Worm (Caenorhabditis elegans) whole organism, mixed stage, embryonic: ENCODE data around the gene sre-40.

Experiments
- M03D4.4 ChIP-seq: sonication (generic microtip); optimal IDR thresholded peaks from 2 replicates; lab custom pipeline; 2017; ENCODE audit warnings: mild to moderate bottlenecking, missing genetic modification characterization, missing compliant biosample characterization
- bed-3 ChIP-seq: fragments of 200-800 bp; sonication (Bioruptor generic); optimal IDR thresholded peaks from 3 replicates; lab custom pipeline; 2018; ENCODE audit warnings: mild to moderate bottlenecking, missing genetic modification characterization, moderate library complexity, missing compliant biosample characterization
- ceh-39 ChIP-seq: fragments of 150-350 bp; optimal IDR thresholded peaks from 2 replicates; lab custom pipeline; 2014; ENCODE audit warnings: missing biosample characterization, missing genetic modification characterization
- ceh-43 ChIP-seq: fragments of 200-800 bp; sonication (Bioruptor generic); optimal IDR thresholded peaks from 2 replicates; lab custom pipeline; 2018; ENCODE audit warnings: mild to moderate bottlenecking, missing genetic modification characterization, moderate library complexity, missing compliant biosample characterization
- ces-1 ChIP-seq: fragments of 150-350 bp; optimal IDR thresholded peaks from 2 replicates; lab custom pipeline; 2014; ENCODE audit warnings: missing biosample characterization, missing genetic modification reagents, missing genetic modification characterization
- cnd-1 ChIP-seq: fragments of 200-800 bp; sonication (Bioruptor generic); optimal IDR thresholded peaks from 2 replicates; lab custom pipeline; 2018; ENCODE audit warnings: mild to moderate bottlenecking, missing genetic modification characterization, missing compliant biosample characterization
- drap-1 ChIP-seq: fragments of 200-800 bp; sonication (Bioruptor generic); optimal IDR thresholded peaks from 3 replicates; lab custom pipeline; 2018; ENCODE audit warnings: mild to moderate bottlenecking, missing genetic modification characterization, missing compliant biosample characterization
- elt-1 ChIP-seq: sonication (generic microtip); optimal IDR thresholded peaks from 2 replicates; lab custom pipeline; 2017; ENCODE audit warnings: missing genetic modification characterization, mild to moderate bottlenecking, missing compliant biosample characterization, antibody characterized with exemption, moderate library complexity, borderline replicate concordance; ENCODE audit not compliant: insufficient read depth
- elt-3 ChIP-seq: fragments of 150-350 bp; optimal IDR thresholded peaks from 2 replicates; lab custom pipeline; 2014; ENCODE audit warnings: missing biosample characterization, missing genetic modification characterization
- flh-1 ChIP-seq: fragments of 200-800 bp; sonication (Bioruptor generic); optimal IDR thresholded peaks from 2 replicates; lab custom pipeline; 2018; ENCODE audit warnings: mild to moderate bottlenecking, missing genetic modification characterization, moderate library complexity, missing compliant biosample characterization
- ham-2 ChIP-seq: fragments of 200-800 bp; sonication (Bioruptor generic); optimal IDR thresholded peaks from 2 replicates; lab custom pipeline; 2018; ENCODE audit warnings: mild to moderate bottlenecking, missing genetic modification characterization, missing compliant biosample characterization
- hlh-1 ChIP-seq: fragments of 150-350 bp; optimal IDR thresholded peaks from 2 replicates; lab custom pipeline; 2014; ENCODE audit warnings: missing biosample characterization, missing genetic modification reagents, missing genetic modification characterization
- lin-13 ChIP-seq: fragments of 150-350 bp; optimal IDR thresholded peaks from 2 replicates; lab custom pipeline; 2014; ENCODE audit warnings: missing biosample characterization, missing genetic modification characterization
- lin-32 ChIP-seq: fragments of 200-800 bp; sonication (Bioruptor generic); optimal IDR thresholded peaks from 2 replicates; lab custom pipeline; 2018; ENCODE audit warnings: mild to moderate bottlenecking, missing genetic modification characterization, missing compliant biosample characterization
- lsy-2 ChIP-seq: fragments of 150-350 bp; optimal IDR thresholded peaks from 2 replicates; lab custom pipeline; 2014; ENCODE audit warnings: missing biosample characterization, missing genetic modification characterization
- mab-5 ChIP-seq: fragments of 150-350 bp; optimal IDR thresholded peaks from 2 replicates; lab custom pipeline; 2014; ENCODE audit warnings: missing biosample characterization, missing genetic modification characterization
- mep-1 ChIP-seq: fragments of 150-350 bp; optimal IDR thresholded peaks from 2 replicates; lab custom pipeline; 2017; ENCODE audit warnings: missing biosample characterization, missing genetic modification reagents, missing genetic modification characterization, inconsistent platforms
- mls-2 ChIP-seq: sonication (generic microtip); optimal IDR thresholded peaks from 2 replicates; lab custom pipeline; 2016; ENCODE audit warnings: mild to moderate bottlenecking, missing genetic modification characterization, moderate library complexity, missing compliant biosample characterization
- nhr-12 ChIP-seq: fragments of 150-350 bp; optimal IDR thresholded peaks from 2 replicates; lab custom pipeline; 2014; ENCODE audit warnings: missing biosample characterization, missing genetic modification characterization
- nhr-2 ChIP-seq: fragments of 150-350 bp; optimal IDR thresholded peaks from 2 replicates; lab custom pipeline; 2014; ENCODE audit warnings: missing biosample characterization, missing genetic modification characterization
- nhr-237 ChIP-seq: fragments of 150-350 bp; optimal IDR thresholded peaks from 2 replicates; lab custom pipeline; 2014; ENCODE audit warnings: missing biosample characterization, missing genetic modification characterization
- nhr-76 ChIP-seq: sonication (generic microtip); optimal IDR thresholded peaks from 2 replicates; lab custom pipeline; 2017; ENCODE audit warnings: missing biosample characterization, missing genetic modification characterization
- pha-4 ChIP-seq: fragments of 150-350 bp; optimal IDR thresholded peaks from 2 replicates; lab custom pipeline; 2018; ENCODE audit warnings: missing biosample characterization, missing genetic modification reagents, missing genetic modification characterization
- sem-2 ChIP-seq: fragments of 200-800 bp; sonication (Bioruptor generic); optimal IDR thresholded peaks from 2 replicates; lab custom pipeline; 2018; ENCODE audit warnings: mild to moderate bottlenecking, missing genetic modification characterization, missing compliant biosample characterization
- snpc-4 ChIP-seq: fragments of 150-350 bp; optimal IDR thresholded peaks from 2 replicates; lab custom pipeline; 2014; ENCODE audit warnings: missing biosample characterization, missing genetic modification characterization
- sptf-1 ChIP-seq: sonication (generic microtip); optimal IDR thresholded peaks from 2 replicates; lab custom pipeline; 2017; ENCODE audit warnings: mild to moderate bottlenecking, missing genetic modification characterization, moderate library complexity, missing compliant biosample characterization
- tbx-8 ChIP-seq: fragments of 200-800 bp; sonication (Bioruptor generic); optimal IDR thresholded peaks from 2 replicates; lab custom pipeline; 2018; ENCODE audit warnings: mild to moderate bottlenecking, missing genetic modification characterization, moderate library complexity, missing compliant biosample characterization
- unc-120 ChIP-seq: sonication (generic microtip); optimal IDR thresholded peaks from 2 replicates; lab custom pipeline; 2017; ENCODE audit warnings: missing genetic modification characterization, missing compliant biosample characterization; ENCODE audit not compliant: poor library complexity, severe bottlenecking
- unc-39 ChIP-seq: fragments of 150-350 bp; optimal IDR thresholded peaks from 2 replicates; lab custom pipeline; 2014; ENCODE audit warnings: missing biosample characterization, missing genetic modification characterization
- unc-62 ChIP-seq: fragments of 150-350 bp; optimal IDR thresholded peaks from 2 replicates; lab custom pipeline; 2014; ENCODE audit warnings: missing biosample characterization, missing genetic modification reagents, missing genetic modification characterization
- zip-8 ChIP-seq: fragments of 150-350 bp; optimal IDR thresholded peaks from 2 replicates; lab custom pipeline; 2014; ENCODE audit warnings: missing biosample characterization, missing genetic modification characterization
- ztf-11 ChIP-seq: fragments of 150-350 bp; optimal IDR thresholded peaks from 2 replicates; lab custom pipeline; 2014; ENCODE audit warnings: missing biosample characterization, missing genetic modification characterization

Gene sre-40

DNA sequence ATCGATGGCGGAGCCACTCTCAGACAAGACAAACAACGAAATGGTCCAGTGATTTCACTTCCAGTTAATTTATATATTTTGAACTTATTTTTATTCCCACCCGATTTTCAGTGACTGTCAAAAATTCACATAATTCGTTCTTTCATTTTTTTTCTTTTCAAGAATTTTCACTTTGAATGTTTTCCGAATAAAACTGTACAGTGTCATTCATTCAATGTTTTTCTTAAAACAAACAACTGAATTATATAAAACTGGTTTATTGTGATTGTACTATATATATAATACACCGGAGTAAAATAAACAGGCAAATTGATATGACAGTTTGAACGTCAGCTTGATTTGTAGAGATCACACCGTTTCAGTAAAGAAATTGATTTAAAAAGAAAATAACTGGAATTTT is 19.4 kb upstream of the sre-40 start:
- no peak for TF ChIP-seq ham-2 (GFP tag; lab: Kevin White, UChicago)
- TF ChIP-seq bed-3 (GFP tag; lab: Kevin White, UChicago): no peak
- TF ChIP-seq ceh-43: no peak
- TF ChIP-seq mab-5: no peak

- peak; percentile 67 for TF ChIP-seq lsy-2
- peak; percentile 12 for TF ChIP-seq lin-13
- peak; percentile 66 for TF ChIP-seq ceh-43
- peak; percentile 6 for TF ChIP-seq hlh-1
- TF ChIP-seq mep-1 (tag; lab: Kevin White, UChicago): peak; percentile 70
- peak; percentile 57 for TF ChIP-seq M03D4.4 (tag; lab: Kevin White, UChicago)
- TF ChIP-seq drap-1 (GFP tag; lab: Kevin White, UChicago): peak; percentile 68
- TF ChIP-seq sptf-1 (tag; lab: Kevin White, UChicago): peak; percentile 87
- peak; percentile 48 for TF ChIP-seq ces-1 (GFP tag; lab: Kevin White, UChicago)
- TF ChIP-seq ham-2 (GFP tag; lab: Kevin White, UChicago): peak; percentile 48
- TF ChIP-seq nhr-237: peak; percentile 60
- peak; percentile 6 for TF ChIP-seq elt-1 (tag; lab: Kevin White, UChicago)
- TF ChIP-seq mls-2 (tag; lab: Kevin White, UChicago): peak; percentile 77
- TF ChIP-seq ztf-11 (tag; lab: Kevin White, UChicago): peak; percentile 29
- peak; percentile 68 for TF ChIP-seq unc-120 (tag; lab: Kevin White, UChicago)
- peak; percentile 48 for TF ChIP-seq cnd-1
Observed at ce11 chrII:4701482-4702119, 18.0 kb upstream of the sre-40 start, which contains the start of gene unc-85. TSS of gene unc-85 (plus strand) at chrII:4702069.

ce11 chrII:4698266-4698771 is 14.7 kb upstream of the sre-40 start, which contains the start of the genes rpn-5 and scc-1:
TSS of gene rpn-5 (minus strand) at chrII:4698427.
TSS of gene scc-1 (plus strand) at chrII:4698721.
- TF ChIP-seq hlh-1 (peak; percentile 43), sptf-1 (tag; lab: Kevin White, UChicago) (peak; percentile 8), flh-1 (GFP tag; lab: Kevin White, UChicago) (no peak), mep-1 (tag; lab: Kevin White, UChicago) (peak; percentile 55), ces-1 (GFP tag; lab: Kevin White, UChicago) (peak; percentile 80), ham-2 (GFP tag; lab: Kevin White, UChicago) (no peak), lin-32 (GFP tag; lab: Kevin White, UChicago) (no peak), lsy-2 (peak; percentile 99), nhr-237 (peak; percentile 71), tbx-8 (GFP tag; lab: Kevin White, UChicago) (no peak), unc-62 (GFP tag; lab: Kevin White, UChicago) (peak; percentile 88), pha-4 (tag; lab: Kevin White, UChicago) (peak; percentile 85), drap-1 (GFP tag; lab: Kevin White, UChicago) (no peak), ceh-39 (tag; lab: Kevin White, UChicago) (peak; percentile 55), lin-13 (peak; percentile 42)

ce11 chrII:4696055-4696454 is 12.5 kb upstream of the sre-40 start:
- TF ChIP-seq mls-2 (tag; lab: Kevin White, UChicago) (no peak), flh-1 (GFP tag; lab: Kevin White, UChicago) (no peak), ztf-11 (tag; lab: Kevin White, UChicago) (no peak), hlh-1 (no peak), elt-3 (tag; lab: Kevin White, UChicago) (no peak), sptf-1 (tag; lab: Kevin White, UChicago) (no peak), ces-1 (GFP tag; lab: Kevin White, UChicago) (no peak)
- TF ChIP-seq, all 35 proteins: peak for 0

DNA sequence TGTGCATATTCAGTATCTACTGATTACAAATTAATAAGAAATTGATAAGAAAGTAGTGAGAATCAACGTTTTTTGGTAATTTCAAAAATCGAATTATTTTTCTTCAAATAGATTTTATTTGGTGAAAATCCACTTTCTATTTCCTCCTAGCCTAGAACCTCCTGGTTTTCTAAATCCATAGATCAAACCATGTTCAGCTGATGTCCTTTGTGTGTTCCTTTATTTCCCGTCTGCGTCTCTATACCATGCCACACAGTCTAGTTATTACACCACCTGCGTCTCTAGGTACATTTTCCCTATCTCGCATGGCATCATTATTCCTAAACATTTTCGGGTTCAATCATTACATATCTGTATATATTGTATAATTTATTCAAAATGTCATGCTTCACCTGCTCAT is 9.5 kb upstream of the sre-40 start, which contains the start of gene F10G7.5:
TSS of gene F10G7.5 (plus strand) at position 286 of the 400 bp plus-strand sequence.
- TF ChIP-seq pha-4 (tag; lab: Kevin White, UChicago): peak; percentile 47
- no peak for TF ChIP-seq unc-39 (tag; lab: Kevin White, UChicago)
- TF ChIP-seq elt-1 (tag; lab: Kevin White, UChicago): no peak

DNA sequence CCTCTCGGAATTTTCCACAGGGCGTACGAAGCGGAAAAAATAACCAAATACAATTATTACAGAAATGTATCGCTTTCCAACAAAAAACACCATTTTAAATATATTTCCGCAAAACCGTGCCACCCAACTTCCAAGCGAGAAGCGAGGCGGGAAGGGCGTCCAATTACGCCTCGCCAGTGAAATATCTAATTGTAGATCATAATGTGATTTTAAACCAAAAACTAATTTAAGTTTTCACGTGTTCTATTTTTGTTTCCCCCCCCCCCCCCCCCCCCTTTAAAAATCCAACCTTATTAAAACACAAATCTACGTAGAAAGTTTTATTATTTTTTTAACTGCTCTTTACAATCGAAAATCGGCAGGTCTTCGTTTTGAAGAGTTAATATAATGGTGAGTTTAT is 5.9 kb upstream of the sre-40 start, which contains the start of gene F10G7.12:
TSS of gene F10G7.12 (plus strand) at position 301 of the 400 bp plus-strand sequence.
- TF ChIP-seq nhr-12 (tag; lab: Kevin White, UChicago) (no peak), mls-2 (tag; lab: Kevin White, UChicago) (no peak), ceh-39 (tag; lab: Kevin White, UChicago) (no peak), unc-120 (tag; lab: Kevin White, UChicago) (no peak), lin-32 (GFP tag; lab: Kevin White, UChicago) (no peak), ces-1 (GFP tag; lab: Kevin White, UChicago) (no peak), zip-8 (no peak), lin-13 (no peak), ham-2 (GFP tag; lab: Kevin White, UChicago) (no peak), nhr-2 (no peak), nhr-76 (no peak), tbx-8 (GFP tag; lab: Kevin White, UChicago) (no peak), elt-3 (tag; lab: Kevin White, UChicago) (no peak), drap-1 (GFP tag; lab: Kevin White, UChicago) (no peak), sem-2 (GFP tag; lab: Kevin White, UChicago) (no peak), ztf-11 (tag; lab: Kevin White, UChicago) (no peak), M03D4.4 (tag; lab: Kevin White, UChicago) (no peak), snpc-4 (tag; lab: Kevin White, UChicago) (no peak), unc-39 (tag; lab: Kevin White, UChicago) (no peak), unc-62 (GFP tag; lab: Kevin White, UChicago) (no peak)
